Worm (Caenorhabditis elegans) whole organism, late embryonic: ENCODE results near the gene srx-33.

Experiments used
- C08G9.2 ChIP-seq: sonication (generic microtip); optimal IDR thresholded peaks from 2 replicates; lab custom pipeline; 2016; ENCODE audit warnings: mild to moderate bottlenecking, missing genetic modification characterization, moderate library complexity, missing compliant biosample characterization
- K02D7.2 ChIP-seq: sonication (generic microtip); optimal IDR thresholded peaks from 2 replicates; lab custom pipeline; 2017; ENCODE audit warnings: mild to moderate bottlenecking, missing genetic modification characterization, missing compliant biosample characterization
- Y22D7AL.16 ChIP-seq: sonication (generic microtip); optimal IDR thresholded peaks from 2 replicates; lab custom pipeline; 2016; ENCODE audit warnings: missing genetic modification characterization, missing compliant biosample characterization
- ahr-1 ChIP-seq: sonication (generic microtip); optimal IDR thresholded peaks from 2 replicates; lab custom pipeline; 2016; ENCODE audit warnings: missing genetic modification characterization, missing compliant biosample characterization
- ama-1 ChIP-seq: fragments of 150-350 bp; optimal IDR thresholded peaks from 2 replicates; lab custom pipeline; 2014
- ceh-18 ChIP-seq: sonication (generic microtip); optimal IDR thresholded peaks from 2 replicates; lab custom pipeline; 2016; ENCODE audit warnings: missing genetic modification characterization, missing compliant biosample characterization
- ceh-19 ChIP-seq: fragments of 200-800 bp; sonication (Bioruptor generic); optimal IDR thresholded peaks from 2 replicates; lab custom pipeline; 2018; ENCODE audit warnings: mild to moderate bottlenecking, missing genetic modification characterization, missing compliant biosample characterization
- ceh-2 ChIP-seq: sonication (generic microtip); optimal IDR thresholded peaks from 2 replicates; lab custom pipeline; 2016; ENCODE audit warnings: missing genotype, missing genetic modification characterization, missing compliant biosample characterization
- ceh-34 ChIP-seq: sonication (generic microtip); optimal IDR thresholded peaks from 2 replicates; lab custom pipeline; 2016; ENCODE audit warnings: mild to moderate bottlenecking, missing genetic modification characterization, missing compliant biosample characterization
- ceh-48 ChIP-seq: sonication (generic microtip); optimal IDR thresholded peaks from 2 replicates; lab custom pipeline; 2016; ENCODE audit warnings: missing genetic modification characterization, inconsistent platforms, missing compliant biosample characterization
- ceh-6 ChIP-seq: fragments of 200-800 bp; sonication (Bioruptor generic); optimal IDR thresholded peaks from 2 replicates; lab custom pipeline; 2018; ENCODE audit warnings: mild to moderate bottlenecking, missing genetic modification characterization, missing compliant biosample characterization
- che-1 ChIP-seq: sonication (generic microtip); optimal IDR thresholded peaks from 2 replicates; lab custom pipeline; 2016; ENCODE audit warnings: mild to moderate bottlenecking, missing genetic modification characterization, missing compliant biosample characterization
- dmd-4 ChIP-seq: sonication (generic microtip); optimal IDR thresholded peaks from 2 replicates; lab custom pipeline; 2016; ENCODE audit warnings: borderline replicate concordance, missing genetic modification characterization, missing compliant biosample characterization
- elt-2 ChIP-seq: sonication (generic microtip); optimal IDR thresholded peaks from 2 replicates; lab custom pipeline; 2016; ENCODE audit warnings: missing genetic modification reagents, missing genetic modification characterization, missing compliant biosample characterization
- elt-4 ChIP-seq: sonication (generic microtip); optimal IDR thresholded peaks from 2 replicates; lab custom pipeline; 2016; ENCODE audit warnings: missing genetic modification characterization, missing compliant biosample characterization
- fax-1 ChIP-seq: sonication (generic microtip); optimal IDR thresholded peaks from 2 replicates; lab custom pipeline; 2016; ENCODE audit warnings: missing genotype, missing genetic modification characterization, missing compliant biosample characterization
- fkh-10 ChIP-seq: fragments of 150-350 bp; optimal IDR thresholded peaks from 2 replicates; lab custom pipeline; 2014; ENCODE audit warnings: missing biosample characterization, missing genetic modification reagents, missing genetic modification characterization
- fkh-6 ChIP-seq: sonication (generic microtip); optimal IDR thresholded peaks from 2 replicates; lab custom pipeline; 2016; ENCODE audit warnings: missing genetic modification characterization, missing compliant biosample characterization
- gmeb-2 ChIP-seq: sonication (generic microtip); optimal IDR thresholded peaks from 2 replicates; lab custom pipeline; 2016; ENCODE audit warnings: missing genetic modification characterization, inconsistent platforms, missing compliant biosample characterization
- hlh-13 ChIP-seq: fragments of 200-800 bp; sonication (Bioruptor generic); optimal IDR thresholded peaks from 2 replicates; lab custom pipeline; 2018; ENCODE audit warnings: mild to moderate bottlenecking, missing genetic modification characterization, missing compliant biosample characterization
- hlh-15 ChIP-seq: sonication (generic microtip); optimal IDR thresholded peaks from 2 replicates; lab custom pipeline; 2016; ENCODE audit warnings: missing genetic modification characterization, missing compliant biosample characterization
- hlh-6 ChIP-seq: sonication (generic microtip); optimal IDR thresholded peaks from 2 replicates; lab custom pipeline; 2016; ENCODE audit warnings: missing genotype, missing genetic modification characterization, missing compliant biosample characterization
- hlh-8 ChIP-seq: sonication (generic microtip); optimal IDR thresholded peaks from 2 replicates; lab custom pipeline; 2016; ENCODE audit warnings: missing genotype, missing genetic modification characterization, missing compliant biosample characterization
- madf-2 ChIP-seq: sonication (generic microtip); optimal IDR thresholded peaks from 2 replicates; lab custom pipeline; 2017; ENCODE audit warnings: missing genetic modification characterization, missing compliant biosample characterization
- mec-3 ChIP-seq: sonication (generic microtip); optimal IDR thresholded peaks from 2 replicates; lab custom pipeline; 2016; ENCODE audit warnings: borderline replicate concordance, missing genetic modification characterization, missing compliant biosample characterization
- nhr-11 ChIP-seq: fragments of 150-350 bp; optimal IDR thresholded peaks from 2 replicates; lab custom pipeline; 2014; ENCODE audit warnings: missing biosample characterization, missing genetic modification characterization
- npax-4 ChIP-seq: sonication (generic microtip); optimal IDR thresholded peaks from 2 replicates; lab custom pipeline; 2016; ENCODE audit warnings: missing genetic modification characterization, missing compliant biosample characterization
- pax-1 ChIP-seq: fragments of 150-350 bp; optimal IDR thresholded peaks from 2 replicates; lab custom pipeline; 2014; ENCODE audit warnings: missing biosample characterization, missing genetic modification characterization
- pha-2 ChIP-seq: sonication (generic microtip); optimal IDR thresholded peaks from 2 replicates; lab custom pipeline; 2017; ENCODE audit warnings: mild to moderate bottlenecking, missing genetic modification characterization, missing compliant biosample characterization
- pros-1 ChIP-seq: fragments of 150-350 bp; optimal IDR thresholded peaks from 2 replicates; lab custom pipeline; 2014; ENCODE audit warnings: missing biosample characterization, missing genetic modification reagents, missing genetic modification characterization
- ref-2 ChIP-seq: sonication (generic microtip); optimal IDR thresholded peaks from 2 replicates; lab custom pipeline; 2016; ENCODE audit warnings: missing genetic modification characterization, missing compliant biosample characterization
- sox-2 ChIP-seq: fragments of 200-800 bp; sonication (Bioruptor generic); IDR thresholded peaks from 2 replicates; pipeline ENCODE4 v1.3.6; 2022; ENCODE audit warnings: missing genetic modification reagents, missing genetic modification characterization, missing compliant biosample characterization
- ttx-3 ChIP-seq: sonication (generic microtip); optimal IDR thresholded peaks from 2 replicates; lab custom pipeline; 2016; ENCODE audit warnings: missing genetic modification reagents, missing genetic modification characterization, missing compliant biosample characterization
- unc-3 ChIP-seq, 2 experiments: fragments of 200-800 bp in 1 of 2; sonication (Bioruptor generic) in 1 of 2; sonication (generic microtip) in 1 of 2; conservative IDR thresholded peaks in 1 of 2; optimal IDR thresholded peaks in 1 of 2; 2 replicates each; pipeline versions ENCODE4 v1.3.6 to Lab custom; 2016 to 2022; ENCODE audit warnings: missing compliant biosample characterization in 2 of 2, missing genetic modification characterization in 2 of 2, missing genetic modification reagents in 1 of 2
- unc-55 ChIP-seq: sonication (generic microtip); optimal IDR thresholded peaks from 2 replicates; lab custom pipeline; 2017; ENCODE audit warnings: missing biosample characterization, missing genetic modification reagents, missing genetic modification characterization
- zip-5 ChIP-seq: sonication (generic microtip); optimal IDR thresholded peaks from 2 replicates; lab custom pipeline; 2016; ENCODE audit warnings: missing genetic modification characterization, missing compliant biosample characterization

Gene srx-33

DNA sequence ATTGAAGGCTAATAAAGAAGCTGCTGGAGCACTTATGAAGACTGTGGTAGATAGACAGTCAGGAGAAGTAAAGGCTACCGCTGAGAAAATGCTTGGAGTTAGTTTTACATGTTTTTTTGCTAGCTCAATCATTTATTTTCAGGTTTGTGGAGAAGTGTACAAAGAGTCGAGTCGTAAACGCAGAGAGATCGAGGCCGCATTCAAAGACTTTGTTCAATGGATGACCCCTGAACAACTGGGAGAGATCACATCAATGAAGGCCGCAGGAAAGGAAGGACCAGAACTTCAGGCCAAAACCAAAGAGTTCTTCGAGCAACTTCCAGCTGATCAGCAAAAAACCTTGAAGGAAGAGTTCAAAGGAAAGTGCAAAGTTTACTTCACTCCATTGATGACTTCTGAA lies 39.9 kb downstream of the srx-33 start:
- no peak for TF ChIP-seq hlh-15 (tag; lab: Kevin White, UChicago)
- TF ChIP-seq pha-2: no peak
- TF ChIP-seq ceh-18 (tag; lab: Kevin White, UChicago): no peak
- TF ChIP-seq hlh-6: no peak
- no peak for TF ChIP-seq pax-1 (tag; lab: Kevin White, UChicago)

- peak; percentile 7 for TF ChIP-seq elt-2
- no peak for TF ChIP-seq sox-2 (GFP tag; lab: Robert Waterston, UW)
These were observed 42.5 kb downstream of the srx-33 start for ce11 chrV:7076161-7076560.

ce11 chrV:7075646-7076045 lies 43.0 kb downstream of the srx-33 start, which contains the start of gene npa-1:
npa-1 (plus strand) TSS chrV:7075787.
- TF ChIP-seq elt-2 (peak; percentile 45), nhr-11 (tag; lab: Kevin White, UChicago) (no peak), madf-2 (no peak)

DNA sequence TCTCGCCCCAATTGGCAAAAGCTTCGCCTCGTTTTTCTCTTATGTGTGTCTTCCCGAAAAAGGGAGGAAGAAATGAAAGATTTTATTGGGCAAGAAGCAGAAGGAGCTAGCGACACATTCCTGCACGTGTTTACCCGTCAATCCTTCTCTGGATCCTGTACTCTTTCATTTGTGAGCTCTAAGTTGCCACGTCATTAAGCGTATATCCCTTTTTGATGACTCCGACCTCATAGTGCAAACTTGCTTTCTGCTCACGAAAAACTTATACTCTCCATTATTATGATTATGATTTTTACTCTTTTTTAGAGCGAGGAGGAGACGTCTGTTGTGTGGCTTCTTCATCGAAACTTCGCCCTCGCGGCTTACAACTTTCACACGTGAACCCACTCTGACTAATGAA lies 46.4 kb downstream of the srx-33 start, which contains the start of gene F27B10.1:
Gene F27B10.1 (plus strand): TSS at position 301 of the 400 bp plus-strand sequence.
- TF ChIP-seq unc-3 (GFP tag; conservative IDR thresholded peaks at IDR 0.05; lab: Robert Waterston, UW) (no peak), unc-3 (tag; optimal IDR thresholded peaks at IDR 0.05; lab: Kevin White, UChicago) (no peak), ceh-19 (GFP tag; lab: Kevin White, UChicago) (no peak), elt-4 (no peak)

- TF ChIP-seq che-1 (no peak), dmd-4 (tag; lab: Kevin White, UChicago) (no peak), fax-1 (tag; lab: Kevin White, UChicago) (no peak), C08G9.2 (no peak), Y22D7AL.16 (tag; lab: Kevin White, UChicago) (no peak), zip-5 (tag; lab: Kevin White, UChicago) (no peak), ceh-2 (no peak), pros-1 (tag; lab: Kevin White, UChicago) (no peak), npax-4 (no peak), elt-2 (no peak), unc-55 (GFP tag; lab: Kevin White, UChicago) (no peak), pha-2 (no peak), fkh-6 (tag; lab: Kevin White, UChicago) (no peak), ceh-6 (GFP tag; lab: Kevin White, UChicago) (no peak), hlh-8 (no peak), hlh-13 (GFP tag; lab: Kevin White, UChicago) (no peak), ama-1 (no peak)
These were observed 49.1 kb downstream of the srx-33 start for ce11 chrV:7069605-7070004.

DNA sequence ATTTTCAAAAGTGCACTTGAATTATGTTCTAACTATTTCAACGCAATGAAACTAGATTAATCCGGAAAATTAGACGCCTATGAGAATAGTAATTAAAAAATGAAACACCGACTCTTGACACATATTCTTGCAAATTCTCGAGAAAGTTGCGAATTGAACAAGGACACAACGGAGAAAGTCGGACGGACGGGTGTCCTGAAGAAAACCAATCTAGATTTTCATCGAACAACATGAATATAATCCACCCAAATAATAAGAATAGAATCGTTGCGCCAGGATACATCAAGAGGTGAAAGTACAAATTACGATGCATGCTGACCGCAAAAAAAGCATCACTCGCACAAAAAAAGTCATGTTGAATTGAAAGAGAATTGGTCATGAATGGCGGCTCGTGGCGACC lies 49.8 kb downstream of the srx-33 start:
- TF ChIP-seq hlh-13 (GFP tag; lab: Kevin White, UChicago): no peak
- TF ChIP-seq madf-2: no peak
- no peak for TF ChIP-seq ceh-34 (tag; lab: Kevin White, UChicago)
- no peak for TF ChIP-seq hlh-8
- no peak for TF ChIP-seq ref-2
- TF ChIP-seq ahr-1 (tag; lab: Kevin White, UChicago): no peak
- no peak for TF ChIP-seq ttx-3 (tag; lab: Kevin White, UChicago)
- no peak for TF ChIP-seq hlh-15 (tag; lab: Kevin White, UChicago)
- no peak for TF ChIP-seq C08G9.2
- no peak for TF ChIP-seq unc-3 (GFP tag; conservative IDR thresholded peaks at IDR 0.05; lab: Robert Waterston, UW)
- TF ChIP-seq unc-3 (tag; optimal IDR thresholded peaks at IDR 0.05; lab: Kevin White, UChicago): no peak
- no peak for TF ChIP-seq K02D7.2
- no peak for TF ChIP-seq gmeb-2 (tag; lab: Kevin White, UChicago)
- TF ChIP-seq elt-2: no peak
- no peak for TF ChIP-seq ceh-6 (GFP tag; lab: Kevin White, UChicago)
- no peak for TF ChIP-seq mec-3 (tag; lab: Kevin White, UChicago)
- no peak for TF ChIP-seq dmd-4 (tag; lab: Kevin White, UChicago)
- no peak for TF ChIP-seq ceh-48 (tag; lab: Kevin White, UChicago)
- no peak for TF ChIP-seq fkh-10 (GFP tag; lab: Kevin White, UChicago)
